Worm (Caenorhabditis elegans): ENCODE results near the gene F10E9.11.

F10E9.11 gene

ce11 chrIII:8325574-8326513 is 6.8 kb upstream of the F10E9.11 start, which contains the start of gene ZC262.13:
Gene ZC262.13, plus strand, starts transcription at chrIII:8326214.
- no peak for TF ChIP-seq crh-2 (tag; optimal IDR thresholded peaks at IDR 0.05)
- TF ChIP-seq peb-1 (tag; optimal IDR thresholded peaks at IDR 0.05) = no peak
- TF ChIP-seq alr-1 (tag; optimal IDR thresholded peaks at IDR 0.05) = no peak
- no peak for TF ChIP-seq Y55F3AM.14 (GFP tag; optimal IDR thresholded peaks at IDR 0.05)
- no peak for TF ChIP-seq lin-39 (tag; optimal IDR thresholded peaks at IDR 0.05)
- TF ChIP-seq nhr-77 (tag; optimal IDR thresholded peaks at IDR 0.05) = no peak
- peak; percentile 36 for TF ChIP-seq fos-1 (tag; optimal IDR thresholded peaks at IDR 0.05)

- TF ChIP-seq mab-5 (tag; optimal IDR thresholded peaks at IDR 0.05) (no peak), mbf-1 (tag; optimal IDR thresholded peaks at IDR 0.05) (no peak), ceh-16 (tag; optimal IDR thresholded peaks at IDR 0.05) (no peak), sem-4 (tag; optimal IDR thresholded peaks at IDR 0.05) (no peak), fos-1 (tag; optimal IDR thresholded peaks at IDR 0.05) (no peak), ztf-4 (tag; optimal IDR thresholded peaks at IDR 0.05) (no peak), alr-1 (tag; optimal IDR thresholded peaks at IDR 0.05) (no peak), ztf-11 (tag; optimal IDR thresholded peaks at IDR 0.05) (no peak), nhr-21 (tag; optimal IDR thresholded peaks at IDR 0.05) (no peak), lin-11 (tag; optimal IDR thresholded peaks at IDR 0.05) (no peak), sma-3 (GFP tag; optimal IDR thresholded peaks at IDR 0.05) (no peak), lsy-2 (tag; optimal IDR thresholded peaks at IDR 0.05) (no peak)
These were observed 5.4 kb upstream of the F10E9.11 start, which contains the start of gene F10E9.12 for ce11 chrIII:8324412-8324811. Gene F10E9.12, plus strand, starts transcription at chrIII:8324542.

ce11 chrIII:8322645-8323213 is 3.7 kb upstream of the F10E9.11 start, which contains the start of gene F10E9.1:
Gene F10E9.1, plus strand, starts transcription at chrIII:8323163.
- TF ChIP-seq nhr-11 (tag; optimal IDR thresholded peaks at IDR 0.05) (no peak), ama-1 (optimal IDR thresholded peaks at IDR 0.05) (no peak), lsy-2 (tag; optimal IDR thresholded peaks at IDR 0.05) (peak in 1 of 2 experiments; percentile 32), lin-11 (tag; optimal IDR thresholded peaks at IDR 0.05) (peak; percentile 29), C34F6.9 (tag; optimal IDR thresholded peaks at IDR 0.05) (peak; percentile 14), lin-39 (tag; optimal IDR thresholded peaks at IDR 0.05) (no peak), nhr-21 (tag; optimal IDR thresholded peaks at IDR 0.05) (peak; percentile 21), skn-1 (tag; optimal IDR thresholded peaks at IDR 0.05) (no peak), nhr-129 (tag; optimal IDR thresholded peaks at IDR 0.05) (no peak), Y55F3AM.14 (GFP tag; optimal IDR thresholded peaks at IDR 0.05) (no peak)

DNA sequence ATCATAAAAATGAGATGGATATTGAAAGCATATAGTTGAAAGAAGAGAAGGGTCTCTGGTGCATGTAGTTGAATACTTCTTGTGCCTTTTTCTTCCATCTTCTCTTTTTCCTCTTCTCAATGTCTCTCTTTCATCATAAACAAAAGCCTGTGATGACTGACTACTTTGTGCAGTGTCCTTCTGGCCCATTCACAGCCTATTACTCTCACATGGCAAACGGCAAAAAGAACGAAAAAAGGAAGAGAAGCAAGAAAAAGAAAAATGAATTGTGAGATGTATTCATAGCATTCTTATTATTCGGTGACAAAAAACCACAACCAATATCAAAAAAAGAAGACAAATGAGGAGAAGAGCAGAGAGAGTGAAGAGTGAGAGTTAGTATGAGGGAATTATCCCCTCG is 2.2 kb upstream of the F10E9.11 start:
- peak in 1 of 2 experiments; percentile 17 for TF ChIP-seq lsy-2 (tag; optimal IDR thresholded peaks at IDR 0.05)
- no peak for TF ChIP-seq nhr-11 (tag; optimal IDR thresholded peaks at IDR 0.05)
- TF ChIP-seq zag-1 (tag; optimal IDR thresholded peaks at IDR 0.05) = peak; percentile 51
- TF ChIP-seq crh-2 (tag; optimal IDR thresholded peaks at IDR 0.05) = peak; percentile 7

- TF ChIP-seq lsy-2 (tag; optimal IDR thresholded peaks at IDR 0.05) (no peak), nhr-6 (tag; optimal IDR thresholded peaks at IDR 0.05) (no peak), elt-3 (tag; optimal IDR thresholded peaks at IDR 0.05) (no peak), mab-5 (tag; optimal IDR thresholded peaks at IDR 0.05) (no peak), nhr-11 (tag; optimal IDR thresholded peaks at IDR 0.05) (no peak), fos-1 (tag; optimal IDR thresholded peaks at IDR 0.05) (no peak)
These were observed 1.1 kb upstream of the F10E9.11 start, which contains the start of gene F10E9.10 for ce11 chrIII:8320183-8320582. Gene F10E9.10, minus strand, starts transcription at chrIII:8320283.

DNA sequence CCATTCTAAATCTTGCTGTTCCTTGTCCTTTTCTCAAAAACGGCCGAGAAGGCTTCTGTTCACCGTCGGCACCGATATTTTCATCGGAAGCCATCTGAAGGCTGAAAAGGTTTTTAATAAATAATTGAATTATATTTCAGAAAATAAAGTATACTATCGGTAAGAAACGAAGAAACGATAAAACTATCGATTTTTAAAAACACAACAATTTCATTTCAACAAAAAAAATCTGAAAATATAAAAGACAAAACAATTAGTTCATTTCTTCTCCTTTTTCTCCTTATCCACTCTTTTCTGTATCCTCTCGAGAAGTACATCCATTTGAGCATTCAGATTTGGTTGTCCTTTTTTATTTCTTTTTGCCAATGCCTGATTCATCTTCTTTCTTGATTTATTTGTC is 572 bp downstream of the F10E9.11 start, which contains the start of gene sas-4:
Gene sas-4 (minus strand): TSS at position 101 of the 400 bp plus-strand sequence.
- TF ChIP-seq unc-62 (GFP tag; optimal IDR thresholded peaks at IDR 0.05) (no peak), ZK546.5 (tag; optimal IDR thresholded peaks at IDR 0.05) (no peak), aly-2 (tag; optimal IDR thresholded peaks at IDR 0.05) (no peak), dmd-4 (tag; optimal IDR thresholded peaks at IDR 0.05) (no peak), lin-13 (GFP tag; optimal IDR thresholded peaks at IDR 0.05) (no peak), ceh-16 (tag; optimal IDR thresholded peaks at IDR 0.05) (no peak), sma-9 (GFP tag; optimal IDR thresholded peaks at IDR 0.05) (no peak), sma-9 (tag; optimal IDR thresholded peaks at IDR 0.05) (no peak), sem-4 (tag; optimal IDR thresholded peaks at IDR 0.05) (no peak), nhr-129 (tag; optimal IDR thresholded peaks at IDR 0.05) (no peak)

All from whole organism, L2 larva.